Worm (Caenorhabditis elegans): ENCODE results near the gene srh-179.
"Not testable (repeated sequence)": the region's sequence is repeated elsewhere in the genome, so short reads cannot be mapped to it uniquely, and the experiment has no call there.

srh-179 gene

DNA sequence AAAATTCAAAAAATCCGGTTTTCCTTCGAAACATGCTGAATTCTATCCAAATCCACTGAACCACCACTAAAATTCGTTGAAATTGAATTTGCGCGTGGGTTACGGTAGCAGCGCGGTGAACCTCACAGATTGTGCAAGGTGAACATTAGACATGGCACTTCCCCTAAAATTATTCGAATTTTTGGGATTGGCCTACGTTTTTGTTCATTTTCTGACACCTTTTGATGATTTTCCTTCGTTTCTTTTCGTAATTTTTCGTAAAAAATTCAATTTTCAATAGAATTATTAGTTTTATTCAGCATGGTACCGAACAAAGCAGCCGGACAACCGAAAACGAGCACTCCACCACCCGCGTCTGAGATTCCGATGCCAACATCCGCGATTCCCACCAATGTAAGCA lies 38.1 kb upstream of the srh-179 start, which contains the start of gene ZK262.8:
TSS of gene ZK262.8 (plus strand) at position 301 of the 400 bp plus-strand sequence.
- no peak for TF ChIP-seq hlh-17 (GFP tag; optimal IDR thresholded peaks at IDR 0.05; ENCODE audit: borderline replicate concordance)
- TF ChIP-seq unc-86 (tag; optimal IDR thresholded peaks at IDR 0.05) = no peak
- no peak for TF ChIP-seq ama-1 (optimal IDR thresholded peaks at IDR 0.05)
- TF ChIP-seq lir-3 (tag; optimal IDR thresholded peaks at IDR 0.05; ENCODE audit: poor library complexity) = no peak
- no peak for TF ChIP-seq lin-15B (tag; optimal IDR thresholded peaks at IDR 0.05)
- no peak for TF ChIP-seq mab-9 (GFP tag; IDR thresholded peaks at IDR 0.05)
- TF ChIP-seq isw-1 (GFP tag; IDR thresholded peaks at IDR 0.05) = no peak
- TF ChIP-seq zip-4 (GFP tag; optimal IDR thresholded peaks at IDR 0.05) = no peak
- no peak for TF ChIP-seq jun-1 (tag; optimal IDR thresholded peaks at IDR 0.05)
- TF ChIP-seq C16A3.4 (tag; optimal IDR thresholded peaks at IDR 0.05) = no peak
- TF ChIP-seq aha-1 (tag; optimal IDR thresholded peaks at IDR 0.05) = no peak
- TF ChIP-seq nhr-12 (tag; optimal IDR thresholded peaks at IDR 0.05) = no peak
- TF ChIP-seq vab-15 (tag; optimal IDR thresholded peaks at IDR 0.05) = no peak
- no peak for TF ChIP-seq mep-1 (tag; optimal IDR thresholded peaks at IDR 0.05)
- no peak for TF ChIP-seq lin-13 (GFP tag; optimal IDR thresholded peaks at IDR 0.05)
- no peak for TF ChIP-seq blmp-1 (tag; optimal IDR thresholded peaks at IDR 0.05)
- TF ChIP-seq swsn-7 (tag; optimal IDR thresholded peaks at IDR 0.05) = no peak
- TF ChIP-seq ztf-11 (tag; optimal IDR thresholded peaks at IDR 0.05) = no peak
- TF ChIP-seq sox-4 (tag; optimal IDR thresholded peaks at IDR 0.05) = no peak

DNA sequence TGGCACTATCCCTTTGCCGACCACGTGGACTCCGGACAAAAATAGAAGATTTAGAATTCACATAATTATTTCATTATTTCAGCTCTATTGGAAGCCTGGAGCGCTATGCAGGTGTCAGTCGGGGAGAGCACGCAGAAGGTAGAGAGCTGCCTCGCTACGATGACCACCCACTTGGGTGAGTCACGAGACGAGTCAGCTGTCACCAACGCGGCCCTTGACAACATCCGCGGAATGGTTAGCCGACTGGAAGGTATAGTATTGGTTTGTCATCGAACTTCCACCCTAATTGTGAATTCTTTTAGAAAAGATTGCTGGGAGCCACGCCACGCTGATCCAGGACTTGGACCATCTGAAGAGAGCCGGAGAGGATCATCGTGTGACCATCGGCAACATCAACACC lies 36.7 kb upstream of the srh-179 start, which contains the start of gene ZK262.9:
TSS of gene ZK262.9 (plus strand) at position 301 of the 400 bp plus-strand sequence.
- TF ChIP-seq rnt-1, C04F5.9, tlp-1 (tag; optimal IDR thresholded peaks at IDR 0.05): not testable (repeated sequence)

DNA sequence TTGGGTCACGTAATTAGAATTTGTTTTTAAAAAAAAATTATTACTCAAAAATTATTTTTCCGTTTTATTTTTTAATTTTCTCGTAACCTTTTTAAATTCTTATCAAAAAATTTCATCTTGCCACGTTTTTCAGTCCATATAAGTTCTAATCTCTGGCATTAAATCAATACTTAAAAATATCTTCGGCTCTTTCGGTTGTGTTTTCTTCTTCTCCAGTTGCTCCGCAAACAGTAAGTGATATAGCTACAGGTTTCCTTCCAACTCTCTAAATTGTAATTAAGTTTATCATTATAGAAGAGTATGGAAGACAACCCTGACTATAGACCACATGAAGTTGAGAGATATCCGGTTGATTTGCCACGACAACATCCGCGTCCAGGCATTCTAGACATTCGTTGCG lies 32.1 kb upstream of the srh-179 start, which contains the start of gene ZK228.1:
TSS of gene ZK228.1 (plus strand) at position 301 of the 400 bp plus-strand sequence.
- TF ChIP-seq sox-4 (tag; optimal IDR thresholded peaks at IDR 0.05) (no peak), vab-15 (tag; optimal IDR thresholded peaks at IDR 0.05) (no peak), nhr-12 (tag; optimal IDR thresholded peaks at IDR 0.05) (no peak), efl-1 (optimal IDR thresholded peaks at IDR 0.05) (no peak), efl-1 (GFP tag; optimal IDR thresholded peaks at IDR 0.05 in 1 of 2) (no peak), pax-3 (tag; optimal IDR thresholded peaks at IDR 0.05) (no peak), C16A3.4 (tag; optimal IDR thresholded peaks at IDR 0.05) (no peak)

DNA sequence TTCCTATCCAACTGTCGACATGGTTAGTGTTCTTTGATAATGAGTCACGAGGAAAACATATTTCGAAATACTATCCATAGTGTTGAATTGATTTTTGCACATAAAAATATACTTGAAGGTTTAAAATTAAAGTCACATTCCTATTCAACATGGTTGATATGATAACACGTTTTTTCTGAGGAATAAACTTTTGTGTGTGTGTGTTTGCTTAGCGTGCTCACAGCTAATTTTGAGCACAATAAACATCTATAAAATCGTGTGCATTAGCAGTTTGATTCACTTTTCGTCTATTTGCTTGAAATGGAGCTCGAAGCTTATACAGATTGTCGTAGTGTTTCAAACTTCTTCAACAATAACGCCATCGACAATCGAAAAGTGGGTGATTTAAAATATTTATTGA lies 19.6 kb upstream of the srh-179 start, which contains the start of gene ZK228.10:
TSS of gene ZK228.10 (plus strand) at position 301 of the 400 bp plus-strand sequence.
- TF ChIP-seq mep-1 (tag; optimal IDR thresholded peaks at IDR 0.05) = no peak
- TF ChIP-seq C04F5.9 (tag; optimal IDR thresholded peaks at IDR 0.05) = no peak
- TF ChIP-seq lin-39 (tag; optimal IDR thresholded peaks at IDR 0.05) = no peak
- TF ChIP-seq nhr-237 (tag; optimal IDR thresholded peaks at IDR 0.05) = no peak
- no peak for TF ChIP-seq nhr-77 (tag; optimal IDR thresholded peaks at IDR 0.05)
- TF ChIP-seq dpl-1 (GFP tag; optimal IDR thresholded peaks at IDR 0.05) = no peak
- no peak for TF ChIP-seq unc-98 (GFP tag; IDR thresholded peaks at IDR 0.05)
- no peak for TF ChIP-seq ces-1 (GFP tag; optimal IDR thresholded peaks at IDR 0.05)
- no peak for TF ChIP-seq zip-4 (GFP tag; optimal IDR thresholded peaks at IDR 0.05)
- TF ChIP-seq ets-5 (GFP tag; IDR thresholded peaks at IDR 0.05) = no peak
- TF ChIP-seq Y116A8C.19 (tag; optimal IDR thresholded peaks at IDR 0.05; ENCODE audit: borderline replicate concordance) = no peak
- no peak for TF ChIP-seq fos-1 (tag; optimal IDR thresholded peaks at IDR 0.05)
- TF ChIP-seq C34B4.2 (tag; optimal IDR thresholded peaks at IDR 0.05) = no peak
- no peak for TF ChIP-seq ceh-88 (GFP tag; IDR thresholded peaks at IDR 0.05)
- TF ChIP-seq mdl-1 (tag; optimal IDR thresholded peaks at IDR 0.05) = no peak
- no peak for TF ChIP-seq nhr-11 (tag; optimal IDR thresholded peaks at IDR 0.05)
- no peak for TF ChIP-seq ceh-8 (GFP tag; optimal IDR thresholded peaks at IDR 0.05)
- TF ChIP-seq egl-13 (tag; optimal IDR thresholded peaks at IDR 0.05) = no peak
- no peak for TF ChIP-seq unc-130 (tag; optimal IDR thresholded peaks at IDR 0.05)

Measured in whole organism, L1 larva.